Fruit fly (Drosophila melanogaster): Measurements from ENCODE around the gene GABA-B-R1.

Gene GABA-B-R1

DNA sequence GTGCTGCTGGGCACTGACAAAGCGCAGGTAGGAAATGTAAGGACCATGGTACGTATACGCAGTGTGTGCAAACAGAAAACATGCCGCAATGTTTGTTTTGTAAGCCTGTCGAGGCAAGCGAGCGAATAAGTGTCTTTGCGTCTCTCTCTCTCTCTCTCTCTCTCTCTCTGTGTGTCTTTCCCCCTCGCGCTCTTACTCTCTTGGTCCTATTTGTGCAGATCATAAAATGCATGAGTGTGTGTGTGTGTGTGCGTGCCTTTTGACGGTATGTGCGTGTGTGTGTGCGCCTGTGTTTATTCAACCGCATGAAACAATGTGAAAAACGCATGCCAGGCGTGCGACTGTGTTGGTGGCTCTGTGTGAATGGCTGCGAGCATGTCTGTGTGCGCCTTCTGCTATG, 2.6 kb upstream of the GABA-B-R1 start:
- 0 out of 2 replicates have a peak, but pooled peaks have one; percentile 10 for TF ChIP-seq CG17328 (GFP tag; IDR thresholded peaks at IDR 0.05)
- TF ChIP-seq NFAT (GFP tag; IDR thresholded peaks at IDR 0.05): no peak
- peak; percentile 7 for TF ChIP-seq phol (tag; optimal IDR thresholded peaks at IDR 0.05)
- TF ChIP-seq zen (tag; optimal IDR thresholded peaks at IDR 0.05): peak; percentile 78
- peak; percentile 34 for TF ChIP-seq abd-A (tag; optimal IDR thresholded peaks at IDR 0.05)
- no peak for TF ChIP-seq CG7271 (tag; optimal IDR thresholded peaks at IDR 0.05)
- no peak for TF ChIP-seq CG10209 (GFP tag; optimal IDR thresholded peaks at IDR 0.05)
- no peak for TF ChIP-seq CG16863 (GFP tag; optimal IDR thresholded peaks at IDR 0.05)
- TF ChIP-seq prd (optimal IDR thresholded peaks at IDR 0.05): no peak
- TF ChIP-seq prd (GFP tag; IDR thresholded peaks at IDR 0.05): 0 out of 3 replicates have a peak, but pooled peaks have one; percentile 23
- TF ChIP-seq Ets65A (GFP tag): peak; percentile 22
- 0 out of 2 replicates have a peak, but pooled peaks have one; percentile 28 for TF ChIP-seq CG10321 (GFP tag; IDR thresholded peaks at IDR 0.05)
- peak; percentile 80 for TF ChIP-seq cad (GFP tag; optimal IDR thresholded peaks at IDR 0.05)
- no peak for TF ChIP-seq CG9797 (GFP tag; optimal IDR thresholded peaks at IDR 0.05)
- TF ChIP-seq CG7372 (GFP tag; IDR thresholded peaks at IDR 0.05): 0 out of 2 replicates have a peak, but pooled peaks have one; percentile 14
- no peak for TF ChIP-seq CG6683 (GFP tag; optimal IDR thresholded peaks at IDR 0.05)
- no peak for TF ChIP-seq ham (GFP tag; IDR thresholded peaks at IDR 0.05)
- peak; percentile 47 for TF ChIP-seq cg (GFP tag; optimal IDR thresholded peaks at IDR 0.05)
- peak; percentile 12 for TF ChIP-seq CG10979 (tag; optimal IDR thresholded peaks at IDR 0.05)
- peak; percentile 55 for TF ChIP-seq CG15479 (GFP tag; optimal IDR thresholded peaks at IDR 0.05)
- peak in 1 of 2 experiments; percentile 83 for TF ChIP-seq tll (GFP tag; optimal IDR thresholded peaks at IDR 0.05)
- no peak for TF ChIP-seq gfzf (GFP tag; optimal IDR thresholded peaks at IDR 0.05)
- peak; percentile 44 to 67 for TF ChIP-seq Trl (optimal IDR thresholded peaks at IDR 0.05)
- no peak for TF ChIP-seq Trl (GFP tag; optimal IDR thresholded peaks at IDR 0.05)
- no peak for TF ChIP-seq CG2678 (tag; optimal IDR thresholded peaks at IDR 0.05)
- peak; percentile 4 for TF ChIP-seq sd (tag; optimal IDR thresholded peaks at IDR 0.05)
- no peak for TF ChIP-seq CG3838 (GFP tag; optimal IDR thresholded peaks at IDR 0.05)
- TF ChIP-seq CG1832 (GFP tag; optimal IDR thresholded peaks at IDR 0.05): peak; percentile 10
- TF ChIP-seq CG6175 (GFP tag; IDR thresholded peaks at IDR 0.05): no peak
- TF ChIP-seq ci (GFP tag; IDR thresholded peaks at IDR 0.05): 0 out of 3 replicates have a peak, but pooled peaks have one; percentile 23
- no peak for TF ChIP-seq CG18262 (tag; optimal IDR thresholded peaks at IDR 0.05)
- no peak for TF ChIP-seq CG13296 (GFP tag; optimal IDR thresholded peaks at IDR 0.05)
- peak; percentile 0 for TF ChIP-seq scrt (GFP tag; optimal IDR thresholded peaks at IDR 0.05)
- no peak for TF ChIP-seq schlank (tag; optimal IDR thresholded peaks at IDR 0.05)
- TF ChIP-seq ind (GFP tag; optimal IDR thresholded peaks at IDR 0.05): no peak

DNA sequence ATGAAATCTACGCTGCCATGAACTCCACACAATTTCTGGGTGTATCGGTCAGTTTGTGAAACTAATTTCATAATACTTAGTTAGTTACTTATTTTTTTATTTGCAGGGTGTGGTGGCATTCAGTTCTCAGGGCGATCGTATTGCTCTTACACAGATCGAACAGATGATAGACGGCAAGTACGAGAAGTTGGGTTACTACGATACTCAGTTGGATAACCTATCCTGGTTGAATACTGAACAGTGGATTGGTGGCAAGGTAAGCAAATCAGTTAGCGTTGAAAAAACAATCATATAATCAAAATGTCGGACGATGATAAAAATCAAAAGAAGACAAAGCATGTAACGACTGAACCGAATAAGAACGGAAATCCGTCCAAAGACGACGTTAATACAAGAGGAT, 10.5 kb downstream of the GABA-B-R1 start, which contains the start of gene CG33310:
TSS of gene CG33310 (plus strand) at position 301 of the 400 bp plus-strand sequence.
- TF ChIP-seq CG33213 (GFP tag; optimal IDR thresholded peaks at IDR 0.05) (no peak), nom (GFP tag; optimal IDR thresholded peaks at IDR 0.05) (no peak), NfI (GFP tag; optimal IDR thresholded peaks at IDR 0.05) (no peak), CG14441 (GFP tag; IDR thresholded peaks at IDR 0.05) (no peak), CG17802 (tag; optimal IDR thresholded peaks at IDR 0.05) (no peak), chinmo (GFP tag; IDR thresholded peaks at IDR 0.05; ENCODE audit: partially characterized antibody) (no peak), Tbp (GFP tag; optimal IDR thresholded peaks at IDR 0.05) (no peak), CG4360 (GFP tag; IDR thresholded peaks at IDR 0.05) (no peak), sqz (GFP tag; optimal IDR thresholded peaks at IDR 0.05) (no peak), Bgb (GFP tag; IDR thresholded peaks at IDR 0.05; ENCODE audit: partially characterized antibody) (no peak), Stat92E (GFP tag; optimal IDR thresholded peaks at IDR 0.05) (no peak), ken (GFP tag; IDR thresholded peaks at IDR 0.05) (no peak), CG3847 (GFP tag; IDR thresholded peaks at IDR 0.05) (no peak), sim (GFP tag; IDR thresholded peaks at IDR 0.05) (no peak), CG31365 (tag; optimal IDR thresholded peaks at IDR 0.05) (no peak), nau (GFP tag; optimal IDR thresholded peaks at IDR 0.05) (no peak)
